Worm (Caenorhabditis elegans) whole organism, L1 larva: ENCODE data around the gene srh-82.

Source experiments
- C04F5.9 ChIP-seq: sonication (generic microtip); optimal IDR thresholded peaks from 2 replicates; lab custom pipeline; 2016; ENCODE audit warnings: missing genetic modification characterization, missing compliant biosample characterization
- F16B12.6 ChIP-seq: fragments of 150-350 bp; optimal IDR thresholded peaks from 2 replicates; lab custom pipeline; 2014; ENCODE audit warnings: missing biosample characterization, missing genetic modification characterization
- Y116A8C.19 ChIP-seq: sonication (generic microtip); optimal IDR thresholded peaks from 2 replicates; lab custom pipeline; 2016; ENCODE audit warnings: missing compliant biosample characterization, missing genetic modification characterization, borderline replicate concordance
- ama-1 ChIP-seq: fragments of 150-350 bp; optimal IDR thresholded peaks from 2 replicates; lab custom pipeline; 2014
- ceh-8 ChIP-seq: fragments of 200-800 bp; sonication (Bioruptor generic); optimal IDR thresholded peaks from 2 replicates; lab custom pipeline; 2018; ENCODE audit warnings: mild to moderate bottlenecking, missing genetic modification characterization, moderate library complexity, missing compliant biosample characterization
- ceh-82 ChIP-seq, 3 experiments: fragments of 150-350 bp in 1 of 3; sonication (generic microtip) in 2 of 3; optimal IDR thresholded peaks; 2 replicates each; lab custom pipeline; 2014 to 2017; ENCODE audit warnings: missing biosample characterization in 3 of 3, missing genetic modification characterization in 3 of 3
- ceh-90 ChIP-seq: sonication (generic microtip); optimal IDR thresholded peaks from 2 replicates; lab custom pipeline; 2016; ENCODE audit warnings: missing genetic modification characterization, missing compliant biosample characterization
- ces-1 ChIP-seq: fragments of 150-350 bp; optimal IDR thresholded peaks from 2 replicates; lab custom pipeline; 2014; ENCODE audit warnings: missing biosample characterization, missing genetic modification reagents, missing genetic modification characterization
- dsc-1 ChIP-seq: sonication (generic microtip); optimal IDR thresholded peaks from 2 replicates; lab custom pipeline; 2016; ENCODE audit warnings: mild to moderate bottlenecking, missing genetic modification characterization, missing compliant biosample characterization
- efl-1 ChIP-seq, 4 experiments: fragments of 150-350 bp; optimal IDR thresholded peaks in 3 of 4; peaks in 1 of 4; 1 replicate in 1 of 4; 2 replicates in 3 of 4; lab custom pipeline; 2014; ENCODE audit warnings: missing biosample characterization in 2 of 4, missing genetic modification characterization in 2 of 4, missing genetic modification reagents in 2 of 4
- efl-3 ChIP-seq: fragments of 200-800 bp; sonication (Bioruptor generic); optimal IDR thresholded peaks from 2 replicates; lab custom pipeline; 2018; ENCODE audit warnings: mild to moderate bottlenecking, missing genetic modification characterization, missing compliant biosample characterization
- egl-27 ChIP-seq, 2 experiments: fragments of 150-350 bp in 1 of 2; sonication (generic microtip); optimal IDR thresholded peaks; 3 replicates each; lab custom pipeline; 2017 to 2018; ENCODE audit warnings: missing biosample characterization in 2 of 2, missing genetic modification characterization in 2 of 2, missing genetic modification reagents in 2 of 2
- elt-3 ChIP-seq, 6 experiments: fragments of 150-350 bp in 1 of 6; sonication (generic microtip); optimal IDR thresholded peaks; 2 replicates each; lab custom pipeline; 2017 to 2018; ENCODE audit warnings: missing biosample characterization in 6 of 6, missing genetic modification characterization in 6 of 6, inconsistent platforms in 1 of 6
- ets-5 ChIP-seq: fragments of 200-800 bp; sonication (Bioruptor generic); IDR thresholded peaks from 2 replicates; pipeline ENCODE4 v1.3.6; 2022; ENCODE audit warnings: missing genetic modification characterization, missing compliant biosample characterization
- fkh-10 ChIP-seq: sonication (generic microtip); optimal IDR thresholded peaks from 2 replicates; lab custom pipeline; 2017; ENCODE audit warnings: missing biosample characterization, missing genetic modification reagents, missing genetic modification characterization
- fkh-8 ChIP-seq: sonication (generic microtip); optimal IDR thresholded peaks from 2 replicates; lab custom pipeline; 2016; ENCODE audit warnings: mild to moderate bottlenecking, missing genetic modification characterization, missing compliant biosample characterization
- hlh-17 ChIP-seq: fragments of 200-800 bp; sonication (Bioruptor generic); optimal IDR thresholded peaks from 2 replicates; lab custom pipeline; 2018; ENCODE audit warnings: missing genetic modification characterization, mild to moderate bottlenecking, missing compliant biosample characterization, moderate library complexity, borderline replicate concordance
- hpl-2 ChIP-seq: fragments of 150-350 bp; optimal IDR thresholded peaks from 2 replicates; lab custom pipeline; 2014; ENCODE audit warnings: missing biosample characterization, missing genetic modification reagents, missing genetic modification characterization
- lin-13 ChIP-seq: fragments of 150-350 bp; optimal IDR thresholded peaks from 2 replicates; lab custom pipeline; 2014; ENCODE audit warnings: missing biosample characterization, missing genetic modification reagents, missing genetic modification characterization
- lin-35 ChIP-seq, 2 experiments: fragments of 150-350 bp; optimal IDR thresholded peaks; 2 replicates each; lab custom pipeline; 2014; ENCODE audit warnings: missing biosample characterization in 2 of 2, missing genetic modification characterization in 2 of 2, missing genetic modification reagents in 2 of 2
- lin-39 ChIP-seq: fragments of 150-350 bp; optimal IDR thresholded peaks from 2 replicates; lab custom pipeline; 2014; ENCODE audit warnings: missing biosample characterization, missing genetic modification reagents, missing genetic modification characterization
- lsy-2 ChIP-seq, 2 experiments: fragments of 150-350 bp; optimal IDR thresholded peaks; 2 replicates each; lab custom pipeline; 2014; ENCODE audit warnings: missing biosample characterization in 2 of 2, missing genetic modification characterization in 2 of 2
- mab-9 ChIP-seq: fragments of 200-800 bp; sonication (Bioruptor generic); IDR thresholded peaks from 2 replicates; pipeline ENCODE4 v1.3.6; 2022; ENCODE audit warnings: missing genetic modification reagents, missing genetic modification characterization, missing compliant biosample characterization
- mdl-1 ChIP-seq, 2 experiments: fragments of 150-350 bp; optimal IDR thresholded peaks; 2 replicates each; lab custom pipeline; 2014 to 2017; ENCODE audit warnings: missing biosample characterization in 2 of 2, missing genetic modification characterization in 2 of 2, inconsistent platforms in 1 of 2
- nhr-12 ChIP-seq: sonication (generic microtip); optimal IDR thresholded peaks from 2 replicates; lab custom pipeline; 2017; ENCODE audit warnings: missing biosample characterization, missing genetic modification characterization
- nhr-20 ChIP-seq: sonication (generic microtip); optimal IDR thresholded peaks from 2 replicates; lab custom pipeline; 2016; ENCODE audit warnings: mild to moderate bottlenecking, missing genetic modification characterization, missing compliant biosample characterization
- nhr-237 ChIP-seq: fragments of 150-350 bp; optimal IDR thresholded peaks from 2 replicates; lab custom pipeline; 2014; ENCODE audit warnings: missing biosample characterization, missing genetic modification characterization
- nhr-47 ChIP-seq: sonication (generic microtip); optimal IDR thresholded peaks from 2 replicates; lab custom pipeline; 2016; ENCODE audit warnings: mild to moderate bottlenecking, missing genetic modification characterization, moderate library complexity, missing compliant biosample characterization
- nhr-71 ChIP-seq: sonication (generic microtip); optimal IDR thresholded peaks from 2 replicates; lab custom pipeline; 2016; ENCODE audit warnings: mild to moderate bottlenecking, missing genetic modification characterization, moderate library complexity, missing compliant biosample characterization
- nhr-77 ChIP-seq: fragments of 150-350 bp; optimal IDR thresholded peaks from 2 replicates; lab custom pipeline; 2014; ENCODE audit warnings: missing biosample characterization, missing genetic modification characterization
- nhr-85 ChIP-seq: sonication (generic microtip); peaks from one replicate; lab custom pipeline; 2016; ENCODE audit warnings: missing genetic modification characterization, inconsistent platforms, missing compliant biosample characterization
- pag-3 ChIP-seq: sonication (generic microtip); optimal IDR thresholded peaks from 2 replicates; lab custom pipeline; 2017; ENCODE audit warnings: missing genetic modification characterization, mild to moderate bottlenecking, missing compliant biosample characterization, antibody characterized with exemption, borderline replicate concordance; ENCODE audit not compliant: insufficient read depth
- pax-3 ChIP-seq: fragments of 200-800 bp; sonication (Bioruptor generic); optimal IDR thresholded peaks from 2 replicates; lab custom pipeline; 2018; ENCODE audit warnings: mild to moderate bottlenecking, missing genetic modification characterization, moderate library complexity, missing compliant biosample characterization
- pqm-1 ChIP-seq: sonication (generic microtip); optimal IDR thresholded peaks from 3 replicates; lab custom pipeline; 2017; ENCODE audit warnings: missing biosample characterization, missing genetic modification characterization
- skn-1 ChIP-seq: fragments of 150-350 bp; optimal IDR thresholded peaks from 2 replicates; lab custom pipeline; 2014; ENCODE audit warnings: missing biosample characterization, missing genetic modification characterization
- snpc-4 ChIP-seq: fragments of 150-350 bp; optimal IDR thresholded peaks from 2 replicates; lab custom pipeline; 2014; ENCODE audit warnings: missing biosample characterization, missing genetic modification characterization
- sox-4 ChIP-seq: sonication (generic microtip); optimal IDR thresholded peaks from 2 replicates; lab custom pipeline; 2016; ENCODE audit warnings: missing genetic modification characterization, missing compliant biosample characterization
- sptf-1 ChIP-seq: fragments of 150-350 bp; optimal IDR thresholded peaks from 2 replicates; lab custom pipeline; 2014; ENCODE audit warnings: missing biosample characterization, missing genetic modification characterization
- tbx-2 ChIP-seq: sonication (generic microtip); optimal IDR thresholded peaks from 2 replicates; lab custom pipeline; 2016; ENCODE audit warnings: missing genetic modification characterization, missing compliant biosample characterization
- unc-30 ChIP-seq: sonication (generic microtip); optimal IDR thresholded peaks from 2 replicates; lab custom pipeline; 2017; ENCODE audit warnings: missing biosample characterization, missing genetic modification characterization
- unc-62 ChIP-seq: fragments of 150-350 bp; optimal IDR thresholded peaks from 2 replicates; lab custom pipeline; 2014; ENCODE audit warnings: missing biosample characterization, missing genetic modification reagents, missing genetic modification characterization
- unc-86 ChIP-seq: sonication (generic microtip); optimal IDR thresholded peaks from 2 replicates; lab custom pipeline; 2016; ENCODE audit warnings: missing genetic modification characterization, missing compliant biosample characterization
- xbp-1 ChIP-seq: sonication (generic microtip); optimal IDR thresholded peaks from 2 replicates; lab custom pipeline; 2016; ENCODE audit warnings: missing genetic modification characterization, missing compliant biosample characterization
- zip-4 ChIP-seq: fragments of 200-800 bp; sonication (Bioruptor generic); optimal IDR thresholded peaks from 2 replicates; lab custom pipeline; 2018; ENCODE audit warnings: mild to moderate bottlenecking, missing genetic modification characterization, moderate library complexity, missing compliant biosample characterization

srh-82 gene

ce11 chrV:144794-145193 is at the start of gene srh-82:
TSS of gene srh-82 (plus strand) at chrV:145094.
- TF ChIP-seq pqm-1 (tag; lab: Kevin White, UChicago) (no peak), efl-1 (optimal IDR thresholded peaks at IDR 0.05; lab: Kevin White, UChicago) (no peak), efl-1 (GFP tag; optimal IDR thresholded peaks at IDR 0.05 in 1 of 2; lab: Kevin White, UChicago) (peak in 1 of 2 experiments; percentile 0)
- TF ChIP-seq, all 84 proteins: peak for 1

ce11 chrV:102165-102564 is 42.7 kb upstream of the srh-82 start:
- no peak for TF ChIP-seq efl-1 (optimal IDR thresholded peaks at IDR 0.05; lab: Kevin White, UChicago)
- TF ChIP-seq efl-1 (GFP tag; optimal IDR thresholded peaks at IDR 0.05 in 1 of 2; lab: Kevin White, UChicago): peak in 1 of 2 experiments; percentile 27
- TF ChIP-seq efl-3: no peak
- TF ChIP-seq zip-4: no peak
- TF ChIP-seq unc-86 (tag; lab: Kevin White, UChicago): no peak

ce11 chrV:103043-103702 is 41.7 kb upstream of the srh-82 start:
- TF ChIP-seq lin-39 (tag; lab: Kevin White, UChicago) (no peak), lin-35 (GFP tag; optimal IDR thresholded peaks at IDR 0.05; lab: Kevin White, UChicago) (no peak), dsc-1 (tag; lab: Kevin White, UChicago) (no peak), nhr-77 (no peak), fkh-10 (GFP tag; lab: Kevin White, UChicago) (no peak), sox-4 (tag; lab: Kevin White, UChicago) (no peak), ama-1 (lab: Kevin White, UChicago) (no peak), ceh-82 (tag; optimal IDR thresholded peaks at IDR 0.05; lab: Kevin White, UChicago) (no peak), nhr-237 (tag; lab: Kevin White, UChicago) (no peak), lin-13 (GFP tag; lab: Kevin White, UChicago) (no peak), ces-1 (GFP tag; lab: Kevin White, UChicago) (no peak), nhr-47 (peak; percentile 13), nhr-85 (peak; percentile 20), ceh-90 (tag; lab: Kevin White, UChicago) (no peak), ceh-8 (GFP tag; lab: Kevin White, UChicago) (no peak), ets-5 (GFP tag; lab: Robert Waterston, UW) (no peak), C04F5.9 (tag; lab: Kevin White, UChicago) (no peak), mab-9 (no peak), fkh-8 (tag; lab: Kevin White, UChicago) (no peak), pag-3 (tag; lab: Kevin White, UChicago) (no peak), tbx-2 (tag; lab: Kevin White, UChicago) (no peak), pax-3 (tag; lab: Kevin White, UChicago) (no peak), nhr-71 (tag; lab: Kevin White, UChicago) (no peak), nhr-20 (no peak), snpc-4 (no peak), lsy-2 (tag; optimal IDR thresholded peaks at IDR 0.05; lab: Kevin White, UChicago) (peak in 1 of 2 experiments; percentile 17)

DNA sequence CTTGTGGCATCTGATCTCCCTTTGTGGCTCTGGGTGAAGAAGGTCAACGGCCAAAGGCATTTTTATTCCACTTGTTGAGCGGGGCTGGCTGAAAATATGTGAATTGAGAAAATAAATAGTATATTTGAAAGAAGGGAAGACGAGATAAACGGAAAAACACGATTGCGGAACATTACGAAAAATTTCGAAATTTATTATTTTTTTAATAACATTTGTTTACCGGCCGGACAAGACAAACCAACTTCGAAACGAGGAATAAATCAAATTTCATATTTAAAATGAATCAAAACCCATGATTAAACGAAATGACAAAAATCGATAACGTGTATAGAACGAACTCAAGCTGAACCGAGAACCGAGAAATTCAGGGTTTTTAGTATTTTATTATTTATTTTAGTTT is 40.9 kb upstream of the srh-82 start, which contains the start of gene rps-27:
Gene rps-27 (minus strand): TSS at position 101 of the 400 bp plus-strand sequence.
- no peak for TF ChIP-seq skn-1 (tag; lab: Kevin White, UChicago)
- no peak for TF ChIP-seq elt-3 (tag; optimal IDR thresholded peaks at IDR 0.05; lab: Kevin White, UChicago)
- TF ChIP-seq egl-27 (tag; optimal IDR thresholded peaks at IDR 0.05; lab: Kevin White, UChicago): no peak
- TF ChIP-seq unc-62 (GFP tag; lab: Kevin White, UChicago): no peak
- TF ChIP-seq Y116A8C.19 (tag; lab: Kevin White, UChicago): no peak
- no peak for TF ChIP-seq unc-30
- no peak for TF ChIP-seq ces-1 (GFP tag; lab: Kevin White, UChicago)
- TF ChIP-seq sptf-1 (tag; lab: Kevin White, UChicago): no peak
- no peak for TF ChIP-seq nhr-12 (tag; lab: Kevin White, UChicago)
- TF ChIP-seq hlh-17 (GFP tag; lab: Kevin White, UChicago): no peak
- no peak for TF ChIP-seq ets-5 (GFP tag; lab: Robert Waterston, UW)
- TF ChIP-seq lin-13 (GFP tag; lab: Kevin White, UChicago): no peak
- no peak for TF ChIP-seq ama-1 (lab: Kevin White, UChicago)
- no peak for TF ChIP-seq ceh-90 (tag; lab: Kevin White, UChicago)
- TF ChIP-seq F16B12.6 (tag; lab: Kevin White, UChicago): no peak
- TF ChIP-seq pax-3 (tag; lab: Kevin White, UChicago): no peak
- TF ChIP-seq mdl-1 (tag; optimal IDR thresholded peaks at IDR 0.05; lab: Kevin White, UChicago): no peak
- TF ChIP-seq C04F5.9 (tag; lab: Kevin White, UChicago): no peak
- no peak for TF ChIP-seq hpl-2
- TF ChIP-seq xbp-1 (tag; lab: Kevin White, UChicago): no peak
